Fruit fly (Drosophila melanogaster) whole organism, embryonic: ENCODE measurements around the gene mib2.

Experiments
- Asciz ChIP-seq: fragments of 200-800 bp; sonication (Bioruptor generic); optimal IDR thresholded peaks from 2 replicates; lab custom pipeline; 2017; ENCODE audit warnings: missing biosample characterization, mild to moderate bottlenecking, missing genetic modification characterization, missing genetic modification reagents
- CG10147 ChIP-seq: fragments of 200-800 bp; sonication (Bioruptor generic); optimal IDR thresholded peaks from 2 replicates; lab custom pipeline; 2019; ENCODE audit warnings: missing biosample characterization, mild to moderate bottlenecking, missing genetic modification characterization, moderate library complexity
- CG10267 ChIP-seq: fragments of 200-800 bp; sonication (Bioruptor generic); optimal IDR thresholded peaks from 2 replicates; lab custom pipeline; 2018; ENCODE audit warnings: missing biosample characterization, mild to moderate bottlenecking, missing genetic modification characterization, moderate library complexity
- CG10979 ChIP-seq: fragments of 200-800 bp; sonication (Bioruptor generic); optimal IDR thresholded peaks from 2 replicates; lab custom pipeline; 2018; ENCODE audit warnings: missing biosample characterization, mild to moderate bottlenecking, missing genetic modification characterization, moderate library complexity
- CG11504 ChIP-seq: fragments of 200-800 bp; sonication (Bioruptor generic); optimal IDR thresholded peaks from 3 replicates; lab custom pipeline; 2019; ENCODE audit warnings: missing biosample characterization, mild to moderate bottlenecking, missing genetic modification characterization, moderate library complexity
- CG12299 ChIP-seq: fragments of 200-800 bp; sonication (Bioruptor generic); optimal IDR thresholded peaks from 2 replicates; lab custom pipeline; 2018; ENCODE audit warnings: missing biosample characterization, mild to moderate bottlenecking, missing genetic modification characterization
- CG1233 ChIP-seq: fragments of 200-800 bp; sonication (Bioruptor generic); optimal IDR thresholded peaks from 4 replicates; lab custom pipeline; 2018; ENCODE audit warnings: missing biosample characterization, mild to moderate bottlenecking, missing genetic modification characterization
- CG12391 ChIP-seq: fragments of 200-800 bp; sonication (Bioruptor generic); optimal IDR thresholded peaks from 3 replicates; lab custom pipeline; 2018; ENCODE audit warnings: missing biosample characterization, mild to moderate bottlenecking, missing genetic modification characterization, moderate library complexity
- CG12659 ChIP-seq: fragments of 200-800 bp; sonication (Bioruptor generic); optimal IDR thresholded peaks from 3 replicates; lab custom pipeline; 2017; ENCODE audit warnings: mild to moderate bottlenecking, missing biosample characterization, missing genetic modification reagents, missing genetic modification characterization
- CG13296 ChIP-seq: fragments of 200-800 bp; sonication (Bioruptor generic); optimal IDR thresholded peaks from 3 replicates; lab custom pipeline; 2018; ENCODE audit warnings: missing biosample characterization, mild to moderate bottlenecking, missing genetic modification characterization
- CG17361 ChIP-seq: fragments of 200-800 bp; sonication (Bioruptor generic); IDR thresholded peaks from 3 replicates; pipeline ENCODE4 v1.3.6; 2022; ENCODE audit warnings: missing biosample characterization, missing genetic modification characterization
- CG17385 ChIP-seq: fragments of 200-800 bp; sonication (Bioruptor generic); optimal IDR thresholded peaks from 3 replicates; lab custom pipeline; 2018; ENCODE audit warnings: missing biosample characterization, mild to moderate bottlenecking, missing genetic modification characterization
- CG17829 ChIP-seq: fragments of 200-800 bp; optimal IDR thresholded peaks from 2 replicates; lab custom pipeline; 2019; ENCODE audit warnings: missing biosample characterization, mild to moderate bottlenecking, missing genetic modification characterization, moderate library complexity
- CG1792 ChIP-seq: fragments of 200-800 bp; sonication (Bioruptor generic); optimal IDR thresholded peaks from 2 replicates; lab custom pipeline; 2016; ENCODE audit warnings: missing biosample characterization, missing genetic modification characterization
- CG18262 ChIP-seq: fragments of 200-800 bp; optimal IDR thresholded peaks from 3 replicates; lab custom pipeline; 2019; ENCODE audit warnings: missing biosample characterization, mild to moderate bottlenecking, missing genetic modification characterization, moderate library complexity
- CG18476 ChIP-seq: fragments of 200-800 bp; sonication (Bioruptor generic); optimal IDR thresholded peaks from 2 replicates; lab custom pipeline; 2016; ENCODE audit warnings: missing biosample characterization, mild to moderate bottlenecking, missing genetic modification characterization
- CG18619 ChIP-seq: fragments of 200-800 bp; sonication (Bioruptor generic); optimal IDR thresholded peaks from 3 replicates; lab custom pipeline; 2017; ENCODE audit warnings: missing biosample characterization, mild to moderate bottlenecking, missing genetic modification characterization
- CG2678 ChIP-seq: fragments of 200-800 bp; sonication (Bioruptor generic); optimal IDR thresholded peaks from 3 replicates; lab custom pipeline; 2019; ENCODE audit warnings: missing biosample characterization, mild to moderate bottlenecking, missing genetic modification characterization, moderate library complexity
- CG30403 ChIP-seq: fragments of 200-800 bp; sonication (Bioruptor generic); optimal IDR thresholded peaks from 3 replicates; lab custom pipeline; 2016; ENCODE audit warnings: missing biosample characterization, missing genetic modification characterization
- CG31441 ChIP-seq: fragments of 200-800 bp; sonication (Bioruptor generic); IDR thresholded peaks from 2 replicates; pipeline ENCODE4 v1.3.6; 2022; ENCODE audit warnings: missing biosample characterization, missing genetic modification characterization
- CG3281 ChIP-seq: fragments of 200-800 bp; sonication (Bioruptor generic); optimal IDR thresholded peaks from 3 replicates; lab custom pipeline; 2017; ENCODE audit warnings: missing biosample characterization, mild to moderate bottlenecking, missing genetic modification characterization
- CG4424 ChIP-seq: fragments of 200-800 bp; sonication (Bioruptor generic); optimal IDR thresholded peaks from 3 replicates; lab custom pipeline; 2016; ENCODE audit warnings: missing biosample characterization, missing genetic modification characterization
- CG6854 ChIP-seq: fragments of 200-800 bp; sonication (Bioruptor generic); optimal IDR thresholded peaks from 3 replicates; lab custom pipeline; 2017; ENCODE audit warnings: missing biosample characterization, mild to moderate bottlenecking, missing genetic modification characterization
- CG7786 ChIP-seq: fragments of 200-800 bp; sonication (Bioruptor generic); optimal IDR thresholded peaks from 2 replicates; lab custom pipeline; 2016; ENCODE audit warnings: missing biosample characterization, missing genetic modification characterization
- CG7839 ChIP-seq: fragments of 200-800 bp; sonication (Bioruptor generic); optimal IDR thresholded peaks from 3 replicates; lab custom pipeline; 2018; ENCODE audit warnings: missing biosample characterization, mild to moderate bottlenecking, missing genetic modification characterization, moderate library complexity
- CG9215 ChIP-seq: fragments of 200-800 bp; sonication (Bioruptor generic); IDR thresholded peaks from 2 replicates; pipeline ENCODE4 v1.3.6; 2022; ENCODE audit warnings: missing biosample characterization, missing genetic modification characterization
- CG9437 ChIP-seq: fragments of 200-800 bp; sonication (Bioruptor generic); optimal IDR thresholded peaks from 2 replicates; lab custom pipeline; 2018; ENCODE audit warnings: missing biosample characterization, mild to moderate bottlenecking, missing genetic modification characterization
- CG9727 ChIP-seq: fragments of 200-800 bp; sonication (Bioruptor generic); optimal IDR thresholded peaks from 3 replicates; lab custom pipeline; 2017; ENCODE audit warnings: missing biosample characterization, mild to moderate bottlenecking, missing genetic modification characterization
- E2f2 ChIP-seq: fragments of 200-800 bp; sonication (Bioruptor generic); IDR thresholded peaks from 2 replicates; pipeline ENCODE4 v1.3.6; 2022; ENCODE audit warnings: missing biosample characterization, missing genetic modification characterization
- Ets65A ChIP-seq: fragments of 200-800 bp; sonication (Bioruptor generic); peaks from one replicate; lab custom pipeline; 2016; ENCODE audit warnings: missing biosample characterization, missing genetic modification characterization
- Fer1 ChIP-seq: fragments of 200-800 bp; sonication (Bioruptor generic); optimal IDR thresholded peaks from 2 replicates; lab custom pipeline; 2017; ENCODE audit warnings: missing biosample characterization, mild to moderate bottlenecking, missing genetic modification characterization
- HHEX ChIP-seq: fragments of 200-800 bp; sonication (Bioruptor generic); optimal IDR thresholded peaks from 3 replicates; lab custom pipeline; 2017; ENCODE audit warnings: missing biosample characterization, mild to moderate bottlenecking, missing genetic modification characterization, missing genetic modification reagents
- HLH54F ChIP-seq: fragments of 200-800 bp; sonication (Bioruptor generic); optimal IDR thresholded peaks from 3 replicates; lab custom pipeline; 2016; ENCODE audit warnings: missing biosample characterization, missing genetic modification characterization
- Hmx ChIP-seq: fragments of 200-800 bp; sonication (Bioruptor generic); optimal IDR thresholded peaks from 2 replicates; lab custom pipeline; 2016; ENCODE audit warnings: missing biosample characterization, missing genetic modification characterization
- Hr78 ChIP-seq, 2 experiments: fragments of 200-800 bp in 1 of 2; fragments of >200 bp in 1 of 2; sonication (Bioruptor generic) in 1 of 2; optimal IDR thresholded peaks; 2 replicates each; lab custom pipeline; 2017 to 2019; ENCODE audit warnings: missing biosample characterization in 2 of 2, missing genetic modification characterization in 2 of 2, mild to moderate bottlenecking in 1 of 2, moderate library complexity in 1 of 2
- Med ChIP-seq: fragments of 200-800 bp; sonication (Bioruptor generic); peaks from one replicate; lab custom pipeline; 2016; ENCODE audit warnings: missing biosample characterization, missing genetic modification characterization, mild to moderate bottlenecking, inconsistent platforms, moderate library complexity
- Nf-YC ChIP-seq: fragments of 200-800 bp; optimal IDR thresholded peaks from 3 replicates; lab custom pipeline; 2019; ENCODE audit warnings: missing biosample characterization, mild to moderate bottlenecking, missing genetic modification characterization, moderate library complexity
- Sox102F ChIP-seq: fragments of 200-800 bp; sonication (Bioruptor generic); optimal IDR thresholded peaks from 2 replicates; lab custom pipeline; 2018; ENCODE audit warnings: missing biosample characterization, mild to moderate bottlenecking, missing genetic modification characterization, moderate library complexity
- dpn ChIP-seq, 2 experiments: fragments of 200-800 bp; sonication (Bioruptor generic); optimal IDR thresholded peaks; 3 replicates each; lab custom pipeline; 2016; ENCODE audit warnings: missing biosample characterization in 2 of 2, missing genetic modification characterization in 2 of 2
- fru ChIP-seq: fragments of >200 bp; optimal IDR thresholded peaks from 2 replicates; lab custom pipeline; 2017
- gem ChIP-seq: fragments of 200-800 bp; sonication (Bioruptor generic); optimal IDR thresholded peaks from 2 replicates; lab custom pipeline; 2019; ENCODE audit warnings: missing biosample characterization, mild to moderate bottlenecking, missing genetic modification characterization, moderate library complexity
- gro ChIP-seq: fragments of 200-800 bp; sonication (Bioruptor generic); optimal IDR thresholded peaks from 2 replicates; lab custom pipeline; 2016; ENCODE audit warnings: missing biosample characterization, missing genetic modification characterization
- ind ChIP-seq: fragments of 200-800 bp; sonication (Bioruptor generic); optimal IDR thresholded peaks from 3 replicates; lab custom pipeline; 2016; ENCODE audit warnings: missing biosample characterization, missing genetic modification characterization
- lilli ChIP-seq: fragments of 200-800 bp; sonication (Bioruptor generic); optimal IDR thresholded peaks from 3 replicates; lab custom pipeline; 2016; ENCODE audit warnings: missing biosample characterization, missing genetic modification characterization
- lola ChIP-seq, 3 experiments: fragments of >200 bp in 2 of 3; fragments of 200-800 bp in 1 of 3; sonication (Bioruptor generic) in 1 of 3; optimal IDR thresholded peaks; 2 replicates each; lab custom pipeline; 2017 to 2019; ENCODE audit warnings: missing biosample characterization in 3 of 3, missing genetic modification characterization in 3 of 3, mild to moderate bottlenecking in 1 of 3, moderate library complexity in 1 of 3
- mam ChIP-seq: fragments of 200-800 bp; sonication (Bioruptor generic); optimal IDR thresholded peaks from 3 replicates; lab custom pipeline; 2016; ENCODE audit warnings: missing biosample characterization, missing genetic modification characterization
- org-1 ChIP-seq: fragments of 200-800 bp; sonication (Bioruptor generic); optimal IDR thresholded peaks from 2 replicates; lab custom pipeline; 2017; ENCODE audit warnings: missing biosample characterization, missing genetic modification characterization
- sens ChIP-seq: fragments of 200-800 bp; sonication (Bioruptor generic); peaks from one replicate; lab custom pipeline; 2016; ENCODE audit warnings: missing biosample characterization, missing genetic modification characterization
- stwl ChIP-seq: fragments of 200-800 bp; sonication (Bioruptor generic); optimal IDR thresholded peaks from 3 replicates; lab custom pipeline; 2018; ENCODE audit warnings: missing biosample characterization, mild to moderate bottlenecking, missing genetic modification characterization, moderate library complexity
- zfh2 ChIP-seq: fragments of 200-800 bp; sonication (Bioruptor generic); optimal IDR thresholded peaks from 2 replicates; lab custom pipeline; 2016; ENCODE audit warnings: missing biosample characterization, missing genetic modification characterization

The mib2 gene

DNA sequence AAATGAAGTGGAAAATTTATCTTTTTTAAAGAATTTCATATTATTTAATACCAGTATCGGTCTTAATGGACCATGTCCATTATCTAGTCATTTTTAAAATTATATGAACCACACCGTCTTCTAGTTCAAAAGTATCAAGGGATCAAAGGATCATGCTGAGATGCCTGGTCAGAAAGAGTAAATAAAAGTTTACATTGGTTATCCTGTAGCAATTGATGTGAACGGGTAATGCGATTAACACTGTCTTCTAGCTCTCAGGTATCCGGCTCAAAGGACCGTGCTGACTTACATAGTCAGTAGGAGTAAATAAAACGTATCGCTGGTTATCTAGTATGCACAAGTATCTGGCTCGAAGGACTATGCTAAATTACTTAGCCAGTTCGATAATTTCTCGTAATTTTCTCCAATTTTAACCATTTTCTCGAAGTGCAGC is 15.1 kb upstream of the mib2 start (continued):
- peak; percentile 70; the same call in 2 of the 3 replicates for TF ChIP-seq CG17361 (GFP tag; lab: Robert Waterston, UW)
- TF ChIP-seq CG9437 = peak; percentile 47
- TF ChIP-seq zfh2 (GFP tag; lab: Kevin White, UChicago) = peak; percentile 13
- TF ChIP-seq CG1233 (GFP tag; lab: Kevin White, UChicago) = peak; percentile 37
- TF ChIP-seq CG13296 (GFP tag; lab: Kevin White, UChicago) = peak; percentile 11
- peak; percentile 6 for TF ChIP-seq CG18476 (GFP tag; lab: Kevin White, UChicago)
- TF ChIP-seq CG18619 (GFP tag; lab: Kevin White, UChicago) = peak; percentile 48
- peak; percentile 52 for TF ChIP-seq HHEX (GFP tag; lab: Kevin White, UChicago)
- TF ChIP-seq gem (tag; lab: Kevin White, UChicago) = peak; percentile 51
- TF ChIP-seq Hmx (GFP tag; lab: Kevin White, UChicago) = no peak
- peak; percentile 56 for TF ChIP-seq CG30403 (GFP tag; lab: Kevin White, UChicago)
- TF ChIP-seq CG9727 (GFP tag; lab: Kevin White, UChicago) = peak; percentile 50
- peak; percentile 5 for TF ChIP-seq Sox102F (GFP tag; lab: Kevin White, UChicago)
- peak; percentile 6 for TF ChIP-seq CG7786
- TF ChIP-seq ind (GFP tag; lab: Kevin White, UChicago) = peak; percentile 25
- 0 out of 2 replicates have a peak, but pooled peaks have one; percentile 30 for TF ChIP-seq CG31441 (GFP tag; lab: Robert Waterston, UW)
- peak; percentile 5 for TF ChIP-seq Asciz
- no peak for TF ChIP-seq Hr78 (GFP tag; optimal IDR thresholded peaks at IDR 0.05; lab: Kevin White, UChicago)
- TF ChIP-seq gro = no peak
- no peak for TF ChIP-seq fru (lab: Kevin White, UChicago)
- TF ChIP-seq CG12391 = peak; percentile 7
- peak; percentile 44 for TF ChIP-seq lilli
- peak; percentile 28 for TF ChIP-seq HLH54F (GFP tag; lab: Kevin White, UChicago)
- peak; percentile 4 for TF ChIP-seq CG17829 (tag; lab: Kevin White, UChicago)
- peak; percentile 38 for TF ChIP-seq CG7839 (tag; lab: Kevin White, UChicago)
- TF ChIP-seq lola (GFP tag; optimal IDR thresholded peaks at IDR 0.05; lab: Kevin White, UChicago) = peak in 1 of 3 experiments; percentile 15
- TF ChIP-seq dpn (GFP tag; optimal IDR thresholded peaks at IDR 0.05; lab: Kevin White, UChicago) = peak in 1 of 2 experiments; percentile 18
- peak; percentile 53 for TF ChIP-seq Ets65A (GFP tag; lab: Kevin White, UChicago)
- TF ChIP-seq CG10979 (tag; lab: Kevin White, UChicago) = peak; percentile 22
- no peak for TF ChIP-seq E2f2 (GFP tag; lab: Robert Waterston, UW)
- TF ChIP-seq CG12299 (tag; lab: Kevin White, UChicago) = no peak
- peak; percentile 14 for TF ChIP-seq CG10267 (tag; lab: Kevin White, UChicago)
- TF ChIP-seq CG4424 = peak; percentile 35
- peak; percentile 8 for TF ChIP-seq org-1 (GFP tag; lab: Kevin White, UChicago)
- TF ChIP-seq CG9215 (GFP tag; lab: Robert Waterston, UW) = peak; percentile 33; the same call in 1 of the 2 replicates
- TF ChIP-seq Nf-YC (tag; lab: Kevin White, UChicago) = peak; percentile 14
- peak; percentile 31 for TF ChIP-seq CG12659
- no peak for TF ChIP-seq stwl (tag; lab: Kevin White, UChicago)
- TF ChIP-seq CG11504 (tag; lab: Kevin White, UChicago) = peak; percentile 65
- TF ChIP-seq Fer1 (GFP tag; lab: Kevin White, UChicago) = peak; percentile 24
- peak; percentile 84 for TF ChIP-seq sens (GFP tag; lab: Kevin White, UChicago)
- no peak for TF ChIP-seq CG1792 (GFP tag; lab: Kevin White, UChicago)
- no peak for TF ChIP-seq Med (GFP tag; lab: Kevin White, UChicago)
- TF ChIP-seq CG10147 (GFP tag; lab: Kevin White, UChicago) = peak; percentile 41
- peak; percentile 29 for TF ChIP-seq CG6854 (GFP tag; lab: Kevin White, UChicago)
- TF ChIP-seq CG3281 (GFP tag; lab: Kevin White, UChicago) = peak; percentile 45
- TF ChIP-seq mam (GFP tag; lab: Kevin White, UChicago) = peak; percentile 44
- TF ChIP-seq CG18262 (tag; lab: Kevin White, UChicago) = peak; percentile 52
- peak; percentile 31 for TF ChIP-seq CG17385 (GFP tag; lab: Kevin White, UChicago)
- TF ChIP-seq CG2678 = peak; percentile 71
